Fruit fly (Drosophila melanogaster) whole organism: ENCODE results near the gene Rpt3.

Experiments
- CG8478 ChIP-seq: fragments of >200 bp; optimal IDR thresholded peaks from 2 replicates; lab custom pipeline; 2018; ENCODE audit warnings: inconsistent platforms
- Dll ChIP-seq: fragments of >200 bp; optimal IDR thresholded peaks from 2 replicates; lab custom pipeline; 2017
- pan ChIP-seq: fragments of >200 bp; optimal IDR thresholded peaks from 2 replicates; lab custom pipeline; 2017

dm6 chrX:11092201-11092600 lies 32.7 kb upstream of the Rpt3 start, which contains the start of gene CG2061:
- TF ChIP-seq CG8478 (lab: Kevin White, UChicago) (no peak), pan (lab: Kevin White, UChicago) (no peak), Dll (no peak)
